Worm (Caenorhabditis elegans): ENCODE data around the gene C48B4.12.

DNA sequence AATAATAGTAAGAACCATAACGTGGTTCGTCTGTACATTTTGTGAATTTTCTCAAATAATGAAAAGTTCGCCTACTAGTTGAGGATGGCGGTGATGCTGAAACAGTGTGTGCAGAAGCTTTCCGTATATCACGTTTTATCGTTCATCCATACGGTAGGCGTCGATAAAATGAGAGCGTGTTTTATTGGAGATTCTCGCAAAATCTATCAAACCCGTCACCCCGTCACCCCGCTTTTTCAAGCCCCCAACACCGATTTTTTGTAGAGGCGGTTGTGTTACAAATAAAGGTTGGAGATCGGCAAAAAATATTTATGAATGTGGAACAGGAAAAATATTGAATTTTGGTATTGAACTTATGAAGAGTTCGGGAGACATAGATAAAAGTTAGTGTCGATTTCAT lies 11.5 kb downstream of the C48B4.12 start, which contains the start of gene clec-161:
- TF ChIP-seq W03F9.2 (tag; optimal IDR thresholded peaks at IDR 0.05) (no peak), him-1 (tag; optimal IDR thresholded peaks at IDR 0.05) (no peak)
